Fruit fly (Drosophila melanogaster) whole organism, embryonic: ENCODE results near the gene Tre1.

ENCODE experiments used
- Adf1 ChIP-seq: fragments of 200-800 bp; sonication (Bioruptor generic); IDR thresholded peaks from 2 replicates; pipeline ENCODE4 v1.3.6; 2022; ENCODE audit warnings: missing biosample characterization, missing genetic modification characterization
- CG1024 ChIP-seq: fragments of 200-800 bp; sonication (Bioruptor generic); IDR thresholded peaks from 2 replicates; pipeline ENCODE4 v1.3.6; 2022; ENCODE audit warnings: missing biosample characterization, missing genetic modification characterization
- CG10565 ChIP-seq: fragments of 200-800 bp; sonication (Bioruptor generic); optimal IDR thresholded peaks from 3 replicates; lab custom pipeline; 2016; ENCODE audit warnings: missing biosample characterization, mild to moderate bottlenecking, missing genetic modification characterization
- CG11560 ChIP-seq: fragments of 200-800 bp; sonication (Bioruptor generic); IDR thresholded peaks from 3 replicates; pipeline ENCODE4 v1.3.6; 2022; ENCODE audit warnings: missing biosample characterization, missing genetic modification characterization
- CG11695 ChIP-seq: fragments of 200-800 bp; sonication (Bioruptor generic); IDR thresholded peaks from 3 replicates; pipeline ENCODE4 v1.3.6; 2022; ENCODE audit warnings: missing biosample characterization, missing genetic modification characterization
- CG12155 ChIP-seq: fragments of 200-800 bp; sonication (Bioruptor generic); optimal IDR thresholded peaks from 3 replicates; lab custom pipeline; 2016; ENCODE audit warnings: missing biosample characterization, missing genetic modification characterization
- CG13287 ChIP-seq: fragments of 200-800 bp; sonication (Bioruptor generic); IDR thresholded peaks from 2 replicates; pipeline ENCODE4 v1.3.6; 2022; ENCODE audit warnings: missing biosample characterization, missing genetic modification characterization; ENCODE audit not compliant: partially characterized antibody
- CG13624 ChIP-seq: fragments of 200-800 bp; sonication (Bioruptor generic); optimal IDR thresholded peaks from 2 replicates; lab custom pipeline; 2016; ENCODE audit warnings: missing biosample characterization, missing genetic modification characterization
- CG15073 ChIP-seq: fragments of 200-800 bp; sonication (Bioruptor generic); optimal IDR thresholded peaks from 2 replicates; lab custom pipeline; 2016; ENCODE audit warnings: missing biosample characterization, missing genetic modification characterization
- CG17359 ChIP-seq: fragments of 200-800 bp; sonication (Bioruptor generic); optimal IDR thresholded peaks from 3 replicates; lab custom pipeline; 2018; ENCODE audit warnings: missing biosample characterization, mild to moderate bottlenecking, missing genetic modification characterization, moderate library complexity
- CG17385 ChIP-seq: fragments of 200-800 bp; sonication (Bioruptor generic); optimal IDR thresholded peaks from 3 replicates; lab custom pipeline; 2018; ENCODE audit warnings: missing biosample characterization, mild to moderate bottlenecking, missing genetic modification characterization
- CG2889 ChIP-seq: fragments of 200-800 bp; sonication (Bioruptor generic); IDR thresholded peaks from 3 replicates; pipeline ENCODE4 v1.3.6; 2022; ENCODE audit warnings: missing biosample characterization, missing genetic modification characterization
- CG3065 ChIP-seq: fragments of 200-800 bp; sonication (Bioruptor generic); optimal IDR thresholded peaks from 2 replicates; lab custom pipeline; 2016; ENCODE audit warnings: missing biosample characterization, missing genetic modification characterization
- CG31441 ChIP-seq: fragments of 200-800 bp; sonication (Bioruptor generic); IDR thresholded peaks from 2 replicates; pipeline ENCODE4 v1.3.6; 2022; ENCODE audit warnings: missing biosample characterization, missing genetic modification characterization
- CG32532 ChIP-seq: fragments of 200-800 bp; sonication (Bioruptor generic); IDR thresholded peaks from 2 replicates; pipeline ENCODE4 v1.3.6; 2022; ENCODE audit warnings: missing biosample characterization, missing genetic modification characterization
- CG4404 ChIP-seq: fragments of 200-800 bp; sonication (Bioruptor generic); IDR thresholded peaks from 2 replicates; pipeline ENCODE4 v1.3.6; 2022; ENCODE audit warnings: missing biosample characterization, missing genetic modification characterization
- CG6175 ChIP-seq: fragments of 200-800 bp; sonication (Bioruptor generic); IDR thresholded peaks from 3 replicates; pipeline ENCODE4 v1.3.6; 2022; ENCODE audit warnings: missing biosample characterization, missing genetic modification characterization
- CG6654 ChIP-seq: fragments of 200-800 bp; sonication (Bioruptor generic); optimal IDR thresholded peaks from 2 replicates; lab custom pipeline; 2017; ENCODE audit warnings: missing biosample characterization, mild to moderate bottlenecking, missing genetic modification characterization
- Dfd ChIP-seq, 2 experiments: fragments of >200 bp; optimal IDR thresholded peaks; 2 replicates each; lab custom pipeline; 2017; ENCODE audit warnings: missing biosample characterization in 2 of 2, missing genetic modification characterization in 2 of 2
- Dip2 ChIP-seq: fragments of 200-800 bp; sonication (Bioruptor generic); IDR thresholded peaks from 2 replicates; pipeline ENCODE4 v1.3.6; 2022; ENCODE audit warnings: missing biosample characterization, missing genetic modification characterization
- Dref ChIP-seq: fragments of 200-800 bp; sonication (Bioruptor generic); IDR thresholded peaks from 2 replicates; pipeline ENCODE4 v1.3.6; 2022; ENCODE audit warnings: missing biosample characterization, missing genetic modification characterization
- Elba2 ChIP-seq: fragments of 200-800 bp; sonication (Bioruptor generic); optimal IDR thresholded peaks from 3 replicates; lab custom pipeline; 2016; ENCODE audit warnings: missing biosample characterization, missing genetic modification characterization
- GATAe ChIP-seq: fragments of 200-800 bp; sonication (Bioruptor generic); conservative IDR thresholded peaks from 2 replicates; pipeline ENCODE4 v1.3.6; 2022; ENCODE audit warnings: missing biosample characterization, missing genetic modification characterization
- Lhr ChIP-seq: fragments of 200-800 bp; sonication (Bioruptor generic); optimal IDR thresholded peaks from 3 replicates; lab custom pipeline; 2017; ENCODE audit warnings: mild to moderate bottlenecking, missing biosample characterization, missing genetic modification reagents, missing genetic modification characterization
- MESR4 ChIP-seq: fragments of 200-800 bp; sonication (Bioruptor generic); optimal IDR thresholded peaks from 2 replicates; lab custom pipeline; 2018; ENCODE audit warnings: missing biosample characterization, mild to moderate bottlenecking, missing genetic modification characterization, moderate library complexity
- MTF-1 ChIP-seq: fragments of 200-800 bp; sonication (Bioruptor generic); optimal IDR thresholded peaks from 2 replicates; lab custom pipeline; 2018; ENCODE audit warnings: missing biosample characterization, mild to moderate bottlenecking, missing genetic modification characterization, borderline replicate concordance
- Nf-YA ChIP-seq: fragments of 200-800 bp; sonication (Bioruptor generic); IDR thresholded peaks from 2 replicates; pipeline ENCODE4 v1.3.6; 2022; ENCODE audit warnings: missing biosample characterization, missing genetic modification characterization
- Pdp1 ChIP-seq, 2 experiments: fragments of 200-800 bp; sonication (Bioruptor generic); optimal IDR thresholded peaks; 3 replicates each; lab custom pipeline; 2016; ENCODE audit warnings: missing biosample characterization in 2 of 2, missing genetic modification characterization in 2 of 2, mild to moderate bottlenecking in 1 of 2, moderate library complexity in 1 of 2
- Scr ChIP-seq: fragments of 200-800 bp; sonication (Bioruptor generic); IDR thresholded peaks from 2 replicates; pipeline ENCODE4 v1.3.6; 2022; ENCODE audit warnings: missing biosample characterization, missing genetic modification characterization; ENCODE audit not compliant: partially characterized antibody
- Sox100B ChIP-seq: fragments of 200-800 bp; sonication (Bioruptor generic); optimal IDR thresholded peaks from 3 replicates; lab custom pipeline; 2018; ENCODE audit warnings: missing biosample characterization, mild to moderate bottlenecking, missing genetic modification characterization
- Sry-δ ChIP-seq: fragments of 200-800 bp; sonication (Bioruptor generic); optimal IDR thresholded peaks from 2 replicates; lab custom pipeline; 2016; ENCODE audit warnings: missing biosample characterization, missing genetic modification characterization
- amos ChIP-seq: fragments of 200-800 bp; sonication (Bioruptor generic); IDR thresholded peaks from 2 replicates; pipeline ENCODE4 v1.3.6; 2022; ENCODE audit warnings: missing biosample characterization, missing genetic modification characterization; ENCODE audit not compliant: partially characterized antibody
- ap ChIP-seq: fragments of 200-800 bp; sonication (Bioruptor generic); IDR thresholded peaks from 2 replicates; pipeline ENCODE4 v1.3.6; 2022; ENCODE audit warnings: missing biosample characterization, missing genetic modification characterization
- ara ChIP-seq: fragments of 200-800 bp; sonication (Bioruptor generic); IDR thresholded peaks from 2 replicates; pipeline ENCODE4 v1.3.6; 2022; ENCODE audit warnings: missing biosample characterization, missing genetic modification characterization
- bowl ChIP-seq: fragments of 200-800 bp; sonication (Bioruptor generic); IDR thresholded peaks from 2 replicates; pipeline ENCODE4 v1.3.6; 2022; ENCODE audit warnings: missing biosample characterization, missing genetic modification characterization
- dm ChIP-seq: fragments of 200-800 bp; sonication (Bioruptor generic); optimal IDR thresholded peaks from 3 replicates; lab custom pipeline; 2016; ENCODE audit warnings: missing biosample characterization, missing genetic modification characterization
- emc ChIP-seq: fragments of 200-800 bp; sonication (Bioruptor generic); optimal IDR thresholded peaks from 2 replicates; lab custom pipeline; 2016; ENCODE audit warnings: missing biosample characterization, missing genetic modification characterization
- ems ChIP-seq: fragments of 200-800 bp; sonication (Bioruptor generic); optimal IDR thresholded peaks from 3 replicates; lab custom pipeline; 2016; ENCODE audit warnings: missing biosample characterization, missing genetic modification characterization
- fru ChIP-seq: fragments of >200 bp; optimal IDR thresholded peaks from 2 replicates; lab custom pipeline; 2017
- gt ChIP-seq: fragments of 200-800 bp; sonication (Bioruptor generic); IDR thresholded peaks from 2 replicates; pipeline ENCODE4 v1.3.6; 2022; ENCODE audit warnings: missing biosample characterization, missing genetic modification characterization
- jing ChIP-seq: fragments of 200-800 bp; sonication (Bioruptor generic); optimal IDR thresholded peaks from 2 replicates; lab custom pipeline; 2018; ENCODE audit warnings: missing biosample characterization, mild to moderate bottlenecking, missing genetic modification characterization
- lov ChIP-seq, 2 experiments: fragments of 200-800 bp in 1 of 2; fragments of >200 bp in 1 of 2; sonication (Bioruptor generic) in 1 of 2; IDR thresholded peaks in 1 of 2; optimal IDR thresholded peaks in 1 of 2; 2 replicates in 1 of 2; 3 replicates in 1 of 2; pipeline versions ENCODE4 v1.3.6 to Lab custom; 2017 to 2022; ENCODE audit warnings: missing biosample characterization in 1 of 2, missing genetic modification characterization in 1 of 2
- pb ChIP-seq: fragments of 200-800 bp; sonication (Bioruptor generic); optimal IDR thresholded peaks from 3 replicates; lab custom pipeline; 2016; ENCODE audit warnings: missing biosample characterization, missing genetic modification characterization
- pfk ChIP-seq: fragments of 200-800 bp; sonication (Bioruptor generic); optimal IDR thresholded peaks from 2 replicates; lab custom pipeline; 2018; ENCODE audit warnings: missing biosample characterization, mild to moderate bottlenecking, missing genetic modification characterization, moderate library complexity
- row ChIP-seq: fragments of 200-800 bp; sonication (Bioruptor generic); IDR thresholded peaks from 3 replicates; pipeline ENCODE4 v1.3.6; 2022; ENCODE audit warnings: missing biosample characterization, missing genetic modification characterization
- slbo ChIP-seq: fragments of 200-800 bp; sonication (Bioruptor generic); IDR thresholded peaks from 2 replicates; pipeline ENCODE4 v1.3.6; 2022; ENCODE audit warnings: missing biosample characterization, missing genetic modification characterization
- sob ChIP-seq: fragments of 200-800 bp; sonication (Bioruptor generic); IDR thresholded peaks from 2 replicates; pipeline ENCODE4 v1.3.6; 2022; ENCODE audit warnings: missing biosample characterization, missing genetic modification characterization
- trem ChIP-seq: fragments of 200-800 bp; optimal IDR thresholded peaks from 3 replicates; lab custom pipeline; 2019; ENCODE audit warnings: missing biosample characterization, mild to moderate bottlenecking, missing genetic modification characterization, moderate library complexity
- vvl ChIP-seq: fragments of 200-800 bp; sonication (Bioruptor generic); IDR thresholded peaks from 2 replicates; pipeline ENCODE4 v1.3.6; 2022; ENCODE audit warnings: missing biosample characterization, missing genetic modification characterization

Tre1 gene

dm6 chrX:5672243-5673051 is 7.3 kb downstream of the Tre1 start, which contains the start of gene RpL35 (continued):
- TF ChIP-seq CG13287 (GFP tag; lab: Robert Waterston, UW) (peak; percentile 53; the same call in 1 of the 2 replicates), vvl (peak; percentile 51; the same call in 1 of the 2 replicates), emc (GFP tag; lab: Kevin White, UChicago) (no peak), pfk (GFP tag; lab: Kevin White, UChicago) (peak; percentile 51), jing (no peak), pb (GFP tag; lab: Kevin White, UChicago) (no peak), Nf-YA (GFP tag; lab: Robert Waterston, UW) (no peak), CG17359 (peak; percentile 37), Dfd (GFP tag; optimal IDR thresholded peaks at IDR 0.05; lab: Kevin White, UChicago) (no peak), lov (optimal IDR thresholded peaks at IDR 0.05; lab: Kevin White, UChicago) (no peak), lov (GFP tag; IDR thresholded peaks at IDR 0.05; lab: Robert Waterston, UW) (no peak), CG4404 (GFP tag; lab: Robert Waterston, UW) (no peak), Elba2 (GFP tag; lab: Kevin White, UChicago) (no peak), CG1024 (GFP tag; lab: Robert Waterston, UW) (no peak), CG2889 (GFP tag; lab: Robert Waterston, UW) (no peak), gt (no peak), amos (GFP tag; lab: Robert Waterston, UW) (peak; percentile 55; the same call in 1 of the 2 replicates), MESR4 (peak; percentile 93), Dip2 (GFP tag; lab: Robert Waterston, UW) (no peak), sob (GFP tag; lab: Robert Waterston, UW) (peak; percentile 48; the same call in 1 of the 2 replicates), ems (GFP tag; lab: Kevin White, UChicago) (no peak), Lhr (GFP tag; lab: Kevin White, UChicago) (peak; percentile 60), GATAe (GFP tag; lab: Robert Waterston, UW) (no peak), CG32532 (GFP tag; lab: Robert Waterston, UW) (peak; percentile 52; the same call in 1 of the 2 replicates), dm (GFP tag; lab: Kevin White, UChicago) (peak; percentile 96), trem (tag; lab: Kevin White, UChicago) (no peak), Dref (GFP tag; lab: Robert Waterston, UW) (peak; percentile 60), CG11560 (tag; lab: Robert Waterston, UW) (no peak), MTF-1 (GFP tag; lab: Kevin White, UChicago) (peak; percentile 65), CG10565 (GFP tag; lab: Kevin White, UChicago) (no peak), CG13624 (GFP tag; lab: Kevin White, UChicago) (peak; percentile 47), CG11695 (GFP tag; lab: Robert Waterston, UW) (0 out of 3 replicates have a peak, but pooled peaks have one; percentile 23), CG3065 (GFP tag; lab: Kevin White, UChicago) (no peak), row (GFP tag; lab: Robert Waterston, UW) (no peak; the same call in none of the 3 replicates), Sry-δ (GFP tag; lab: Kevin White, UChicago) (peak; percentile 87), CG6175 (GFP tag; lab: Robert Waterston, UW) (no peak), Adf1 (GFP tag; lab: Robert Waterston, UW) (peak; percentile 22; the same call in 1 of the 2 replicates), fru (lab: Kevin White, UChicago) (no peak), bowl (no peak), Sox100B (GFP tag; lab: Kevin White, UChicago) (no peak), ara (GFP tag; lab: Robert Waterston, UW) (no peak), slbo (GFP tag; lab: Robert Waterston, UW) (peak; percentile 23; the same call in 1 of the 2 replicates), ap (GFP tag; lab: Robert Waterston, UW) (no peak), CG31441 (peak; percentile 15; the same call in 1 of the 2 replicates), CG12155 (GFP tag; lab: Kevin White, UChicago) (no peak), Pdp1 (GFP tag; optimal IDR thresholded peaks at IDR 0.05; lab: Kevin White, UChicago) (peak; percentile 24 to 36), CG17385 (peak; percentile 96), CG6654 (GFP tag; lab: Kevin White, UChicago) (no peak), CG15073 (GFP tag; lab: Kevin White, UChicago) (no peak), Scr (GFP tag; lab: Robert Waterston, UW) (peak; percentile 52)
